Fruit fly (Drosophila melanogaster) whole organism: ENCODE measurements around the gene Acp24A4.

Experiments
- CG8478 ChIP-seq: fragments of >200 bp; optimal IDR thresholded peaks from 2 replicates; lab custom pipeline; 2018; ENCODE audit warnings: inconsistent platforms
- Dll ChIP-seq: fragments of >200 bp; optimal IDR thresholded peaks from 2 replicates; lab custom pipeline; 2017
- psq ChIP-seq: fragments of >200 bp; optimal IDR thresholded peaks from 2 replicates; lab custom pipeline; 2017
- usp ChIP-seq: fragments of >200 bp; optimal IDR thresholded peaks from 2 replicates; lab custom pipeline; 2017; ENCODE audit warnings: missing biosample characterization, missing genetic modification characterization, mixed read lengths

dm6 chr2L:3656667-3657066, 37.0 kb downstream of the Acp24A4 start, which contains the start of gene for:
- no peak for TF ChIP-seq Dll (lab: Kevin White, UChicago)
- no peak for TF ChIP-seq psq (lab: Kevin White, UChicago)
- TF ChIP-seq CG8478 (lab: Kevin White, UChicago): no peak
- no peak for TF ChIP-seq usp (GFP tag; lab: Kevin White, UChicago)
